Worm (Caenorhabditis elegans): ENCODE measurements around the gene F35E8.13.

ce11 chrV:15932390-15932789 is 9.3 kb downstream of the F35E8.13 start, which contains the start of gene srw-26:
- TF ChIP-seq unc-62 (GFP tag; optimal IDR thresholded peaks at IDR 0.05) (no peak), ceh-43 (GFP tag; optimal IDR thresholded peaks at IDR 0.05) (no peak), sem-2 (GFP tag; optimal IDR thresholded peaks at IDR 0.05) (no peak), elt-1 (tag; optimal IDR thresholded peaks at IDR 0.05; ENCODE audit: borderline replicate concordance, insufficient read depth) (no peak), nhr-12 (tag; optimal IDR thresholded peaks at IDR 0.05) (no peak)

Measured in whole organism, mixed stage, embryonic.